Worm (Caenorhabditis elegans) whole organism, L2 larva: ENCODE results near the gene npr-21.

Experiments used
- C34F6.9 ChIP-seq: fragments of 150-350 bp; optimal IDR thresholded peaks from 2 replicates; lab custom pipeline; 2014; ENCODE audit warnings: missing biosample characterization, missing genetic modification characterization
- Y55F3AM.14 ChIP-seq: fragments of 200-800 bp; sonication (Bioruptor generic); optimal IDR thresholded peaks from 2 replicates; lab custom pipeline; 2018; ENCODE audit warnings: mild to moderate bottlenecking, missing genetic modification characterization, missing compliant biosample characterization
- ZK546.5 ChIP-seq: sonication (generic microtip); optimal IDR thresholded peaks from 2 replicates; lab custom pipeline; 2017; ENCODE audit warnings: missing biosample characterization, missing genetic modification characterization
- alr-1 ChIP-seq: fragments of 150-350 bp; optimal IDR thresholded peaks from 2 replicates; lab custom pipeline; 2014; ENCODE audit warnings: missing biosample characterization, missing genetic modification characterization
- aly-2 ChIP-seq: fragments of 150-350 bp; optimal IDR thresholded peaks from 2 replicates; lab custom pipeline; 2014; ENCODE audit warnings: missing biosample characterization, missing genetic modification characterization
- ama-1 ChIP-seq: fragments of 150-350 bp; optimal IDR thresholded peaks from 2 replicates; lab custom pipeline; 2018; ENCODE audit warnings: inconsistent platforms
- ceh-16 ChIP-seq: fragments of 150-350 bp; optimal IDR thresholded peaks from 2 replicates; lab custom pipeline; 2014; ENCODE audit warnings: missing biosample characterization, missing genetic modification characterization
- ceh-82 ChIP-seq: fragments of 150-350 bp; optimal IDR thresholded peaks from 2 replicates; lab custom pipeline; 2014; ENCODE audit warnings: missing biosample characterization, missing genetic modification characterization
- dmd-4 ChIP-seq: sonication (generic microtip); optimal IDR thresholded peaks from 2 replicates; lab custom pipeline; 2017; ENCODE audit warnings: missing biosample characterization, missing genetic modification characterization
- egl-27 ChIP-seq: sonication (generic microtip); optimal IDR thresholded peaks from 3 replicates; lab custom pipeline; 2017; ENCODE audit warnings: missing biosample characterization, missing genetic modification reagents, missing genetic modification characterization
- elt-1 ChIP-seq: fragments of 150-350 bp; optimal IDR thresholded peaks from 2 replicates; lab custom pipeline; 2014; ENCODE audit warnings: missing biosample characterization, missing genetic modification characterization
- elt-3 ChIP-seq: sonication (generic microtip); optimal IDR thresholded peaks from 2 replicates; lab custom pipeline; 2017; ENCODE audit warnings: missing biosample characterization, missing genetic modification characterization
- fos-1 ChIP-seq: fragments of 150-350 bp; optimal IDR thresholded peaks from 2 replicates; lab custom pipeline; 2014; ENCODE audit warnings: missing biosample characterization, missing genetic modification characterization
- gmeb-1 ChIP-seq: fragments of 150-350 bp; optimal IDR thresholded peaks from 2 replicates; lab custom pipeline; 2014; ENCODE audit warnings: missing biosample characterization, missing genetic modification characterization
- lin-11 ChIP-seq: fragments of 150-350 bp; sonication (generic microtip); optimal IDR thresholded peaks from 2 replicates; lab custom pipeline; 2014; ENCODE audit warnings: missing biosample characterization, missing genetic modification characterization, inconsistent platforms, mixed read lengths
- lin-13 ChIP-seq: fragments of 150-350 bp; optimal IDR thresholded peaks from 2 replicates; lab custom pipeline; 2014; ENCODE audit warnings: missing biosample characterization, missing genetic modification reagents, missing genetic modification characterization
- lsy-2 ChIP-seq, 2 experiments: fragments of 150-350 bp in 1 of 2; sonication (generic microtip) in 1 of 2; optimal IDR thresholded peaks; 2 replicates each; lab custom pipeline; 2014 to 2017; ENCODE audit warnings: missing biosample characterization in 2 of 2, missing genetic modification characterization in 2 of 2
- mab-5 ChIP-seq: fragments of 150-350 bp; optimal IDR thresholded peaks from 2 replicates; lab custom pipeline; 2014; ENCODE audit warnings: missing biosample characterization, missing genetic modification characterization
- mbf-1 ChIP-seq: sonication (generic microtip); optimal IDR thresholded peaks from 2 replicates; lab custom pipeline; 2017; ENCODE audit warnings: missing biosample characterization, missing genetic modification characterization
- mdl-1 ChIP-seq, 2 experiments: fragments of 150-350 bp in 1 of 2; sonication (generic microtip) in 1 of 2; optimal IDR thresholded peaks; 2 replicates each; lab custom pipeline; 2017; ENCODE audit warnings: missing biosample characterization in 2 of 2, missing genetic modification characterization in 2 of 2
- nhr-10 ChIP-seq: sonication (generic microtip); optimal IDR thresholded peaks from 2 replicates; lab custom pipeline; 2017; ENCODE audit warnings: missing biosample characterization, missing genetic modification characterization
- nhr-12 ChIP-seq: fragments of 150-350 bp; optimal IDR thresholded peaks from 2 replicates; lab custom pipeline; 2014; ENCODE audit warnings: missing biosample characterization, missing genetic modification characterization
- nhr-129 ChIP-seq: fragments of 150-350 bp; optimal IDR thresholded peaks from 2 replicates; lab custom pipeline; 2014; ENCODE audit warnings: missing biosample characterization, missing genetic modification characterization
- nhr-21 ChIP-seq: fragments of 150-350 bp; optimal IDR thresholded peaks from 2 replicates; lab custom pipeline; 2014; ENCODE audit warnings: missing biosample characterization, missing genetic modification characterization
- nhr-23 ChIP-seq: fragments of 150-350 bp; optimal IDR thresholded peaks from 2 replicates; lab custom pipeline; 2014; ENCODE audit warnings: missing biosample characterization, missing genetic modification reagents, missing genetic modification characterization
- nhr-25 ChIP-seq: fragments of 150-350 bp; sonication (generic microtip); optimal IDR thresholded peaks from 3 replicates; lab custom pipeline; 2014; ENCODE audit warnings: missing biosample characterization, missing genetic modification characterization
- nhr-6 ChIP-seq: fragments of 150-350 bp; optimal IDR thresholded peaks from 2 replicates; lab custom pipeline; 2014; ENCODE audit warnings: missing biosample characterization, missing genetic modification characterization
- peb-1 ChIP-seq: fragments of 150-350 bp; optimal IDR thresholded peaks from 2 replicates; lab custom pipeline; 2014; ENCODE audit warnings: missing biosample characterization, missing genetic modification characterization
- sem-4 ChIP-seq: fragments of 150-350 bp; optimal IDR thresholded peaks from 2 replicates; lab custom pipeline; 2014; ENCODE audit warnings: missing biosample characterization, missing genetic modification reagents, missing genetic modification characterization
- skn-1 ChIP-seq: sonication (generic microtip); optimal IDR thresholded peaks from 2 replicates; lab custom pipeline; 2017; ENCODE audit warnings: missing biosample characterization, missing genetic modification characterization
- sma-3 ChIP-seq: sonication (generic microtip); optimal IDR thresholded peaks from 2 replicates; lab custom pipeline; 2016; ENCODE audit warnings: missing genetic modification reagents, missing genetic modification characterization, missing compliant biosample characterization
- sma-9 ChIP-seq, 2 experiments: fragments of 150-350 bp in 1 of 2; sonication (generic microtip) in 1 of 2; optimal IDR thresholded peaks; 2 replicates each; lab custom pipeline; 2014 to 2016; ENCODE audit warnings: missing genetic modification characterization in 2 of 2, mild to moderate bottlenecking in 1 of 2, missing biosample characterization in 1 of 2, missing compliant biosample characterization in 1 of 2, missing genetic modification reagents in 1 of 2, moderate library complexity in 1 of 2
- unc-39 ChIP-seq: fragments of 150-350 bp; optimal IDR thresholded peaks from 2 replicates; lab custom pipeline; 2014; ENCODE audit warnings: missing biosample characterization, missing genetic modification characterization
- unc-55 ChIP-seq: fragments of 150-350 bp; sonication (generic microtip); optimal IDR thresholded peaks from 3 replicates; lab custom pipeline; 2014; ENCODE audit warnings: missing biosample characterization, missing genetic modification reagents, missing genetic modification characterization
- unc-62 ChIP-seq: fragments of 150-350 bp; optimal IDR thresholded peaks from 2 replicates; lab custom pipeline; 2014; ENCODE audit warnings: missing biosample characterization, missing genetic modification reagents, missing genetic modification characterization
- zag-1 ChIP-seq: fragments of 150-350 bp; optimal IDR thresholded peaks from 2 replicates; lab custom pipeline; 2014; ENCODE audit warnings: missing biosample characterization, missing genetic modification characterization
- ztf-1 ChIP-seq: fragments of 200-800 bp; sonication (Bioruptor generic); conservative IDR thresholded peaks from 2 replicates; pipeline ENCODE4 v1.3.6; 2022; ENCODE audit warnings: missing genetic modification characterization, missing compliant biosample characterization
- ztf-11 ChIP-seq: sonication (generic microtip); optimal IDR thresholded peaks from 2 replicates; lab custom pipeline; 2017; ENCODE audit warnings: missing biosample characterization, missing genetic modification characterization
- ztf-4 ChIP-seq: fragments of 150-350 bp; optimal IDR thresholded peaks from 2 replicates; lab custom pipeline; 2014; ENCODE audit warnings: missing biosample characterization, missing genetic modification characterization

Gene npr-21

DNA sequence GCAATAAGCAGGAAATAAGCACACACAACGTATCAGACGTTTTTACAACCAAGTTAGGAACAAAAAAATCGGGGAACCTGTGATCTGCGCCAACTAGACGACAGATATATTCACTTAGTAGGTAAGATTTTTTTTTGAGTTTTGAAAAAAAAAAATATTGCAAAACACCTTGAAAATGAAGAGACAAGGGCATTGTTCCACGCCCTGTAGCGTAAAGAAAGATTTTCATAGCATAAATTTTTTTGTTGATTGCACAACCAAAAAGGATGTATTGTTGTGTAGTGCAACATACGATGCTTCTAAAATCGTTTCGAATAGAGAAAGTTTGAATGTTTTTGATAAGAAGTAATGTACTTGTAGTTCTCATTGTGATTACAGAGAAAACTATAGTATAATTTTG is 22.4 kb upstream of the npr-21 start:
- no peak for TF ChIP-seq alr-1 (tag; lab: Kevin White, UChicago)
- no peak for TF ChIP-seq nhr-6 (tag; lab: Kevin White, UChicago)
- no peak for TF ChIP-seq Y55F3AM.14 (GFP tag; lab: Kevin White, UChicago)
- TF ChIP-seq ztf-4 (tag; lab: Kevin White, UChicago), result no peak
- no peak for TF ChIP-seq mbf-1 (tag; lab: Kevin White, UChicago)
- no peak for TF ChIP-seq ztf-11 (tag; lab: Kevin White, UChicago)
- no peak for TF ChIP-seq mab-5 (tag; lab: Kevin White, UChicago)
- no peak for TF ChIP-seq ceh-82 (tag; lab: Kevin White, UChicago)
- TF ChIP-seq lin-13 (GFP tag; lab: Kevin White, UChicago), result no peak
- TF ChIP-seq egl-27 (tag; lab: Kevin White, UChicago), result no peak
- TF ChIP-seq nhr-12 (tag; lab: Kevin White, UChicago), result no peak
- no peak for TF ChIP-seq lsy-2 (tag; optimal IDR thresholded peaks at IDR 0.05; lab: Kevin White, UChicago)

DNA sequence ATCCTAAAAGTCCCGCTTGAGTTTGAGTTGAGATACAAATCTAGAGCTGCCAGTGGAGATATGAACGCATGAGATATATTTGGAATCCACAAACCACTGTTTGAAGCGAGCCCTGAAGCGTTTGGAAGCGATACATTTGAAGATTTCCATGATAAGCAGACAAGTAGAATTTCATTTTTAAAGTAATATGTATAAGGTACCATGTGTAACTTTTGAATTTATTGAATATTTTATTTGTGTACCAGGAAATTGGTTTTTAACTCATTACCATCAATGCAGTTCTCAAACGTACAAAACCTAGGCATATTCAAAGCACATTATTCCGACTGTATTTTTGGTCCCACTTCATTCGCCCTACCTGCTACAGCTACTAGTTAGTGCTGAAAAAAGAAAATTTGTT is 20.5 kb upstream of the npr-21 start, which contains the start of gene B0302.2:
B0302.2 (plus strand) TSS at position 301 of the 400 bp plus-strand sequence.
- TF ChIP-seq sma-9 (GFP tag; optimal IDR thresholded peaks at IDR 0.05; lab: Kevin White, UChicago) (no peak), sma-9 (tag; optimal IDR thresholded peaks at IDR 0.05; lab: Kevin White, UChicago) (no peak), peb-1 (tag; lab: Kevin White, UChicago) (no peak), sma-3 (GFP tag; lab: Kevin White, UChicago) (no peak), nhr-129 (tag; lab: Kevin White, UChicago) (no peak), ztf-4 (tag; lab: Kevin White, UChicago) (no peak)

DNA sequence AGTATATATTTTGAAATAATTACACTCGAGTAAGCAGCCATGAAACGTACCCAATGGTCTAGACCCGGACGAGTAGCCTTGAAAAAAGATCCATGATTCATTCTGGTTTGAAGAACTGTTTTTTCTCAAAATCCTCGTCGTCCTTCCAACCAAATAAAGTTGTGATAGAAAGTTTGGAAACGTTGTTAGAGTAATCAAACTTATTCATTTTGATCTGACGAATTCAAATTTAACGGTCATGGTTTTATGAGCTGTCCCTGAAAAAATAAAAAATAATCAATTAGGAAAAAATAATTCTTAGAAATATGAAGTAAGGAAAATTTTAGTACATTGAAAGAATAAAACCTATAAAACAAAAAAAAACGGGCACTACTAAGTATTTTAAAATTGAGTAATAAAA is 18.9 kb upstream of the npr-21 start, which contains the start of gene B0302.4:
B0302.4 (minus strand) TSS at position 101 of the 400 bp plus-strand sequence.
- TF ChIP-seq skn-1 (no peak), nhr-23 (no peak), aly-2 (no peak)
- TF ChIP-seq, all 48 proteins: peak for 0

DNA sequence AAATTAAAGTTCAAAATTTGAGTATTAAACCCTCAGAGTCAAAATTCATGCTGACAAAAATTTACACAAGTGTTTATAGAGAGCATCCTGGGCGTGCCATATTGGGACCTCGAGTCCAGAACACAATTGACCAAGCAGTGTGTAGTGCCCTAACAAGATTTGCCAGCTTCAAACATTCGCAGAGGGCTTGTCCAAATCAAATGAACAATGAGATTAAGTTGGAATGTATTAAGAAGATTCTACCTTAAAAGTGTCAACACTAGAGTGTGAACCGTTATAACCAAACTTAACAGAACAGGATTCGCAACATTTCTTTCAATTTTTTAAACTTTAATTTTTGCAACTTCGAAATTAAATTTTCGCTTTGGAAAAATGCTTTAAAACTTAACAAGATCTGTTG is 12.6 kb upstream of the npr-21 start:
- no peak for TF ChIP-seq unc-55
- no peak for TF ChIP-seq nhr-25
- no peak for TF ChIP-seq ztf-4 (tag; lab: Kevin White, UChicago)
- TF ChIP-seq dmd-4, result no peak
- TF ChIP-seq mbf-1 (tag; lab: Kevin White, UChicago), result no peak
- no peak for TF ChIP-seq nhr-23
- TF ChIP-seq alr-1 (tag; lab: Kevin White, UChicago), result no peak
- TF ChIP-seq fos-1, result no peak
- no peak for TF ChIP-seq Y55F3AM.14 (GFP tag; lab: Kevin White, UChicago)
- TF ChIP-seq C34F6.9 (tag; lab: Kevin White, UChicago), result no peak
- TF ChIP-seq sem-4, result no peak
- no peak for TF ChIP-seq unc-39 (tag; lab: Kevin White, UChicago)
- TF ChIP-seq skn-1, result no peak
- TF ChIP-seq lin-13 (GFP tag; lab: Kevin White, UChicago), result no peak
- no peak for TF ChIP-seq nhr-10 (tag; lab: Kevin White, UChicago)
- no peak for TF ChIP-seq egl-27 (tag; lab: Kevin White, UChicago)
- TF ChIP-seq elt-1 (tag; lab: Kevin White, UChicago), result no peak

DNA sequence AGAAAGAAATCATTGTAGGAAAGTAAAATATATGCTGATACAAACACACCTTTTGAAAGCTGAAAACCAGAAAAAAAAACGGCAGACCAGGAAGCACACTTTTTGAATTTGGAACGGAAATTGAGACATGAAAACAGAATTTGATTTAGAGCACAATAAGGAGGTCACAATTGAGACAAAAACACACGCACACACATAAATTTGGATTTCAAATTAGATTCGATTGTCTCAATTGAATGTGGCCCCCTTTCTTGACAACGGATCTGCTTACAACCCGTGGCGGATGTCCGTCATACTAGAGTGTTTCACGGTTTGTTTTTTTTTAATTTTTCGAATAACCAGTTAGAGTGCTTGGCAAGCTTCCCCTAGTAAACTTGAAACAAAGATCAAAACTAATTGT is 10.3 kb upstream of the npr-21 start:
- TF ChIP-seq ceh-16 (tag; lab: Kevin White, UChicago) (no peak), nhr-21 (tag; lab: Kevin White, UChicago) (no peak), ztf-11 (tag; lab: Kevin White, UChicago) (no peak), sma-9 (GFP tag; optimal IDR thresholded peaks at IDR 0.05; lab: Kevin White, UChicago) (no peak), sma-9 (tag; optimal IDR thresholded peaks at IDR 0.05; lab: Kevin White, UChicago) (no peak), egl-27 (tag; lab: Kevin White, UChicago) (no peak), skn-1 (no peak), nhr-23 (no peak), sma-3 (GFP tag; lab: Kevin White, UChicago) (no peak)
- TF ChIP-seq, all 48 proteins: peak for 0

DNA sequence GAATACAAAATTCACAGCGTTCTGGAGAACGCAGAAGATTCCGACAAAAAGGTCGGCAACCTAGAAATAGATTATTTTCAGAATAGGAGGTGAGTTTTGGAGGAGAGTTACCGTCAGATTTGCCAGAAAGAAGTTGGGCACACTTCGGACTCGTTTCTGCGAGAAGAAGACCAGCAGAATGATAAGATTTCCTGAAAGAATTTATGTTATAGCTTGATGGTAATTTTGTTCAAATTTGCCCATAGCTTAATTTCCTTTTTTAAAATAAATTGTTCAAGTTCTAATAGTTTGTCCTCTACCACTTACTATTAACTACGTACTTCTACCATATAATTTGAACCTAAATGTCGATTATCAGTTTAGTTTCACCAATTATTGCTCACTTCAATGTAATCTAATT is 679 bp downstream of the npr-21 start:
- TF ChIP-seq lin-11 (tag; lab: Kevin White, UChicago) (no peak), mdl-1 (tag; optimal IDR thresholded peaks at IDR 0.05; lab: Kevin White, UChicago) (no peak), elt-3 (tag; lab: Kevin White, UChicago) (no peak), ztf-1 (GFP tag; lab: Robert Waterston, UW) (no peak), ZK546.5 (tag; lab: Kevin White, UChicago) (no peak), sma-3 (GFP tag; lab: Kevin White, UChicago) (no peak), nhr-10 (tag; lab: Kevin White, UChicago) (no peak), ama-1 (lab: Kevin White, UChicago) (no peak), unc-62 (GFP tag; lab: Kevin White, UChicago) (no peak), unc-55 (no peak), mbf-1 (tag; lab: Kevin White, UChicago) (no peak), ztf-11 (tag; lab: Kevin White, UChicago) (no peak), unc-39 (tag; lab: Kevin White, UChicago) (no peak), gmeb-1 (no peak), zag-1 (tag; lab: Kevin White, UChicago) (no peak)
